Worm (Caenorhabditis elegans) whole organism, late embryonic: Measurements from ENCODE around the gene srj-45.
A peak's percentile ranks its signal among the peaks of the same experiment; 100 is the strongest.

Source experiments
- C08G9.2 ChIP-seq: sonication (generic microtip); optimal IDR thresholded peaks from 2 replicates; lab custom pipeline; 2016; ENCODE audit warnings: mild to moderate bottlenecking, missing genetic modification characterization, moderate library complexity, missing compliant biosample characterization
- C38D4.7 ChIP-seq: fragments of 200-800 bp; sonication (Bioruptor generic); optimal IDR thresholded peaks from 2 replicates; lab custom pipeline; 2018; ENCODE audit warnings: mild to moderate bottlenecking, missing genetic modification characterization, moderate library complexity, missing compliant biosample characterization
- F13H6.1 ChIP-seq: sonication (generic microtip); optimal IDR thresholded peaks from 2 replicates; lab custom pipeline; 2016; ENCODE audit warnings: missing genetic modification characterization, missing compliant biosample characterization
- K09A11.1 ChIP-seq: sonication (generic microtip); optimal IDR thresholded peaks from 2 replicates; lab custom pipeline; 2017; ENCODE audit warnings: antibody characterized with exemption, mild to moderate bottlenecking, missing genetic modification characterization, missing compliant biosample characterization; ENCODE audit not compliant: insufficient read depth
- Y22D7AL.16 ChIP-seq: sonication (generic microtip); optimal IDR thresholded peaks from 2 replicates; lab custom pipeline; 2016; ENCODE audit warnings: missing genetic modification characterization, missing compliant biosample characterization
- ahr-1 ChIP-seq: sonication (generic microtip); optimal IDR thresholded peaks from 2 replicates; lab custom pipeline; 2016; ENCODE audit warnings: missing genetic modification characterization, missing compliant biosample characterization
- ama-1 ChIP-seq: fragments of 150-350 bp; optimal IDR thresholded peaks from 2 replicates; lab custom pipeline; 2014
- ceh-14 ChIP-seq: sonication (generic microtip); optimal IDR thresholded peaks from 2 replicates; lab custom pipeline; 2016; ENCODE audit warnings: missing genotype, missing genetic modification characterization, missing compliant biosample characterization
- ceh-19 ChIP-seq: fragments of 200-800 bp; sonication (Bioruptor generic); optimal IDR thresholded peaks from 2 replicates; lab custom pipeline; 2018; ENCODE audit warnings: mild to moderate bottlenecking, missing genetic modification characterization, missing compliant biosample characterization
- ceh-2 ChIP-seq: sonication (generic microtip); optimal IDR thresholded peaks from 2 replicates; lab custom pipeline; 2016; ENCODE audit warnings: missing genotype, missing genetic modification characterization, missing compliant biosample characterization
- ceh-22 ChIP-seq: sonication (generic microtip); optimal IDR thresholded peaks from 2 replicates; lab custom pipeline; 2017; ENCODE audit warnings: missing biosample characterization, missing genetic modification characterization
- ceh-30 ChIP-seq: fragments of 150-350 bp; optimal IDR thresholded peaks from 2 replicates; lab custom pipeline; 2014; ENCODE audit warnings: missing biosample characterization, missing genetic modification characterization
- ceh-48 ChIP-seq: sonication (generic microtip); optimal IDR thresholded peaks from 2 replicates; lab custom pipeline; 2016; ENCODE audit warnings: missing genetic modification characterization, inconsistent platforms, missing compliant biosample characterization
- dmd-4 ChIP-seq: sonication (generic microtip); optimal IDR thresholded peaks from 2 replicates; lab custom pipeline; 2016; ENCODE audit warnings: borderline replicate concordance, missing genetic modification characterization, missing compliant biosample characterization
- elt-2 ChIP-seq: sonication (generic microtip); optimal IDR thresholded peaks from 2 replicates; lab custom pipeline; 2016; ENCODE audit warnings: missing genetic modification reagents, missing genetic modification characterization, missing compliant biosample characterization
- ets-4 ChIP-seq: sonication (generic microtip); optimal IDR thresholded peaks from 2 replicates; lab custom pipeline; 2016; ENCODE audit warnings: missing genetic modification characterization, missing compliant biosample characterization
- eyg-1 ChIP-seq: sonication (generic microtip); optimal IDR thresholded peaks from 2 replicates; lab custom pipeline; 2016; ENCODE audit warnings: missing genotype, missing genetic modification characterization, missing compliant biosample characterization
- fax-1 ChIP-seq: sonication (generic microtip); optimal IDR thresholded peaks from 2 replicates; lab custom pipeline; 2016; ENCODE audit warnings: missing genotype, missing genetic modification characterization, missing compliant biosample characterization
- hlh-6 ChIP-seq: sonication (generic microtip); optimal IDR thresholded peaks from 2 replicates; lab custom pipeline; 2016; ENCODE audit warnings: missing genotype, missing genetic modification characterization, missing compliant biosample characterization
- hlh-8 ChIP-seq: sonication (generic microtip); optimal IDR thresholded peaks from 2 replicates; lab custom pipeline; 2016; ENCODE audit warnings: missing genotype, missing genetic modification characterization, missing compliant biosample characterization
- lin-11 ChIP-seq: fragments of 200-800 bp; sonication (Bioruptor generic); optimal IDR thresholded peaks from 2 replicates; lab custom pipeline; 2018; ENCODE audit warnings: mild to moderate bottlenecking, missing genetic modification characterization, missing compliant biosample characterization
- madf-2 ChIP-seq: sonication (generic microtip); optimal IDR thresholded peaks from 2 replicates; lab custom pipeline; 2017; ENCODE audit warnings: missing genetic modification characterization, missing compliant biosample characterization
- nfya-1 ChIP-seq: sonication (generic microtip); optimal IDR thresholded peaks from 2 replicates; lab custom pipeline; 2017; ENCODE audit warnings: missing genetic modification characterization, mild to moderate bottlenecking, missing compliant biosample characterization, antibody characterized with exemption, moderate library complexity
- nhr-11 ChIP-seq: fragments of 150-350 bp; optimal IDR thresholded peaks from 2 replicates; lab custom pipeline; 2014; ENCODE audit warnings: missing biosample characterization, missing genetic modification characterization
- pqm-1 ChIP-seq: sonication (generic microtip); optimal IDR thresholded peaks from 2 replicates; lab custom pipeline; 2016; ENCODE audit warnings: missing genetic modification characterization, missing compliant biosample characterization
- pros-1 ChIP-seq: fragments of 150-350 bp; optimal IDR thresholded peaks from 2 replicates; lab custom pipeline; 2014; ENCODE audit warnings: missing biosample characterization, missing genetic modification reagents, missing genetic modification characterization
- sox-4 ChIP-seq: sonication (generic microtip); optimal IDR thresholded peaks from 2 replicates; lab custom pipeline; 2017; ENCODE audit warnings: mild to moderate bottlenecking, missing genetic modification characterization, inconsistent platforms, missing compliant biosample characterization
- tbx-2 ChIP-seq: sonication (generic microtip); optimal IDR thresholded peaks from 2 replicates; lab custom pipeline; 2016; ENCODE audit warnings: missing genetic modification characterization, missing compliant biosample characterization
- ttx-3 ChIP-seq: sonication (generic microtip); optimal IDR thresholded peaks from 2 replicates; lab custom pipeline; 2016; ENCODE audit warnings: missing genetic modification reagents, missing genetic modification characterization, missing compliant biosample characterization
- unc-42 ChIP-seq: sonication (generic microtip); optimal IDR thresholded peaks from 2 replicates; lab custom pipeline; 2016; ENCODE audit warnings: missing genotype, missing genetic modification characterization, missing compliant biosample characterization
- unc-55 ChIP-seq: sonication (generic microtip); optimal IDR thresholded peaks from 2 replicates; lab custom pipeline; 2017; ENCODE audit warnings: missing biosample characterization, missing genetic modification reagents, missing genetic modification characterization
- unc-86 ChIP-seq: sonication (generic microtip); optimal IDR thresholded peaks from 2 replicates; lab custom pipeline; 2016; ENCODE audit warnings: missing genetic modification characterization, missing compliant biosample characterization
- zip-5 ChIP-seq: sonication (generic microtip); optimal IDR thresholded peaks from 2 replicates; lab custom pipeline; 2016; ENCODE audit warnings: missing genetic modification characterization, missing compliant biosample characterization
- ztf-16 ChIP-seq: sonication (generic microtip); optimal IDR thresholded peaks from 2 replicates; lab custom pipeline; 2017; ENCODE audit warnings: missing genetic modification characterization, missing compliant biosample characterization

Gene srj-45

ce11 chrV:2857842-2858241, 21.4 kb upstream of the srj-45 start, which contains the start of gene srj-55:
srj-55 (minus strand) TSS chrV:2857942.
- TF ChIP-seq tbx-2 (tag; lab: Kevin White, UChicago) (no peak), unc-42 (tag; lab: Kevin White, UChicago) (no peak), ceh-14 (tag; lab: Kevin White, UChicago) (no peak), eyg-1 (no peak), K09A11.1 (tag; lab: Kevin White, UChicago) (no peak), zip-5 (no peak), ceh-2 (tag; lab: Kevin White, UChicago) (no peak), hlh-8 (tag; lab: Kevin White, UChicago) (no peak), pros-1 (tag; lab: Kevin White, UChicago) (no peak), C08G9.2 (tag; lab: Kevin White, UChicago) (no peak), unc-55 (GFP tag; lab: Kevin White, UChicago) (no peak)
- TF ChIP-seq, all 69 proteins: peak for 0

- TF ChIP-seq C38D4.7 (GFP tag; lab: Kevin White, UChicago) (no peak), unc-42 (tag; lab: Kevin White, UChicago) (no peak), F13H6.1 (no peak), sox-4 (no peak), ceh-19 (no peak)
Observed at ce11 chrV:2855473-2855872, 19.1 kb upstream of the srj-45 start, which contains the start of gene srj-57. srj-57 (minus strand) TSS chrV:2855573.

DNA sequence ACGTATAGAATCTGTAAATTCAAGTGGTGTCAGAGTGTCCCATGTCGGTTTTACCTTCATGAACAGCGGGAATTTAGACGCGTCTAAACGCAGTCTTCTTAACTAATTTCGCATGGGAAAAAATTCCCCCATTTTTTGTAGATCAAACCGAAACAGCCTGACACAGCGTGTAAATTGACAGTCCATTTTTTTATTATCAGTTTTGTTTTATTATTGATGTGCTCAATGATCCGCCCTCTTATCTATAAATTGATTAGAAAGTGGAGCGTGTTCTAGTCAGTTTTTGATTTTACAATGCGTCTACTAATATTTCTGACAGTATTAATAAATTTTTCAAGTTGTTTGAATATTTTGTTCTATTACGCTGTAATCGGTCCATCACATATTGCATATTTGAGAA, 12.7 kb upstream of the srj-45 start, which contains the start of gene ugt-53:
Gene ugt-53 (plus strand): TSS at position 273 of the 400 bp plus-strand sequence.
- TF ChIP-seq C38D4.7 (GFP tag; lab: Kevin White, UChicago) = no peak
- no peak for TF ChIP-seq hlh-6
- peak; percentile 6 for TF ChIP-seq elt-2 (tag; lab: Kevin White, UChicago)
- TF ChIP-seq ets-4 = no peak
- TF ChIP-seq madf-2 = no peak

ce11 chrV:2848290-2848937, 12.0 kb upstream of the srj-45 start, which contains the start of gene srj-49:
srj-49 (minus strand) TSS chrV:2848340.
- TF ChIP-seq madf-2 = no peak
- TF ChIP-seq sox-4 = no peak
- peak; percentile 86 for TF ChIP-seq elt-2 (tag; lab: Kevin White, UChicago)
- no peak for TF ChIP-seq ceh-2 (tag; lab: Kevin White, UChicago)
- TF ChIP-seq ets-4 = no peak
- TF ChIP-seq Y22D7AL.16 = no peak
- TF ChIP-seq dmd-4 (tag; lab: Kevin White, UChicago) = no peak

ce11 chrV:2845771-2846170, 9.4 kb upstream of the srj-45 start, which contains the start of gene srj-44:
srj-44 (minus strand) TSS chrV:2845871.
- no peak for TF ChIP-seq ceh-30 (tag; lab: Kevin White, UChicago)
- no peak for TF ChIP-seq ama-1 (lab: Kevin White, UChicago)
- TF ChIP-seq K09A11.1 (tag; lab: Kevin White, UChicago) = no peak
- TF ChIP-seq unc-42 (tag; lab: Kevin White, UChicago) = no peak
- TF ChIP-seq ahr-1 (tag; lab: Kevin White, UChicago) = no peak
- TF ChIP-seq nfya-1 (tag; lab: Kevin White, UChicago) = no peak
- no peak for TF ChIP-seq fax-1 (tag; lab: Kevin White, UChicago)
- no peak for TF ChIP-seq ceh-14 (tag; lab: Kevin White, UChicago)
- no peak for TF ChIP-seq ceh-22 (tag; lab: Kevin White, UChicago)
- no peak for TF ChIP-seq ceh-19
- TF ChIP-seq madf-2 = no peak
- no peak for TF ChIP-seq nhr-11
- no peak for TF ChIP-seq ceh-48
- TF ChIP-seq unc-86 (tag; lab: Kevin White, UChicago) = no peak
- no peak for TF ChIP-seq lin-11 (tag; lab: Kevin White, UChicago)
- TF ChIP-seq tbx-2 (tag; lab: Kevin White, UChicago) = no peak
- no peak for TF ChIP-seq ttx-3
- no peak for TF ChIP-seq ztf-16
- no peak for TF ChIP-seq pqm-1 (tag; lab: Kevin White, UChicago)
